Fruit fly (Drosophila melanogaster) whole organism, embryonic: ENCODE measurements around the gene Pex7.

Experiments used
- Aef1 ChIP-seq: fragments of 200-800 bp; sonication (Bioruptor generic); IDR thresholded peaks from 3 replicates; pipeline ENCODE4 v1.3.6; 2022; ENCODE audit warnings: missing biosample characterization, missing genetic modification characterization
- Atf-2 ChIP-seq: fragments of 200-800 bp; sonication (Bioruptor generic); optimal IDR thresholded peaks from 2 replicates; lab custom pipeline; 2016; ENCODE audit warnings: missing biosample characterization, missing genetic modification characterization
- Awh ChIP-seq: fragments of 200-800 bp; sonication (Bioruptor generic); IDR thresholded peaks from 2 replicates; pipeline ENCODE4, ENCODE4 v1.3.6; 2022; ENCODE audit warnings: missing biosample characterization, missing genetic modification characterization
- BEAF-32 ChIP-seq: fragments of 200-800 bp; sonication (Bioruptor generic); optimal IDR thresholded peaks from 3 replicates; lab custom pipeline; 2017; ENCODE audit warnings: missing biosample characterization, missing genetic modification characterization, mild to moderate bottlenecking, moderate library complexity, missing genetic modification reagents
- Bdp1 ChIP-seq: fragments of 200-800 bp; sonication (Bioruptor generic); optimal IDR thresholded peaks from 3 replicates; lab custom pipeline; 2016; ENCODE audit warnings: missing biosample characterization, missing genetic modification characterization
- CG10267 ChIP-seq: fragments of 200-800 bp; sonication (Bioruptor generic); optimal IDR thresholded peaks from 2 replicates; lab custom pipeline; 2018; ENCODE audit warnings: missing biosample characterization, mild to moderate bottlenecking, missing genetic modification characterization, moderate library complexity
- CG11695 ChIP-seq: fragments of 200-800 bp; sonication (Bioruptor generic); IDR thresholded peaks from 3 replicates; pipeline ENCODE4 v1.3.6; 2022; ENCODE audit warnings: missing biosample characterization, missing genetic modification characterization
- CG11723 ChIP-seq: fragments of 200-800 bp; sonication (Bioruptor generic); optimal IDR thresholded peaks from 2 replicates; lab custom pipeline; 2017; ENCODE audit warnings: missing biosample characterization, mild to moderate bottlenecking, missing genetic modification characterization
- CG12942 ChIP-seq: fragments of 200-800 bp; sonication (Bioruptor generic); optimal IDR thresholded peaks from 3 replicates; lab custom pipeline; 2016; ENCODE audit warnings: missing biosample characterization, missing genetic modification characterization
- CG14050 ChIP-seq: fragments of 200-800 bp; sonication (Bioruptor generic); IDR thresholded peaks from 3 replicates; pipeline ENCODE4 v1.3.6; 2022; ENCODE audit warnings: missing biosample characterization, missing genetic modification characterization
- CG14710 ChIP-seq: fragments of 200-800 bp; sonication (Bioruptor generic); optimal IDR thresholded peaks from 3 replicates; lab custom pipeline; 2019; ENCODE audit warnings: missing biosample characterization, mild to moderate bottlenecking, missing genetic modification characterization, moderate library complexity
- CG1529 ChIP-seq: fragments of 200-800 bp; sonication (Bioruptor generic); optimal IDR thresholded peaks from 3 replicates; lab custom pipeline; 2018; ENCODE audit warnings: missing biosample characterization, missing genetic modification characterization
- CG15696 ChIP-seq: fragments of 200-800 bp; sonication (Bioruptor generic); optimal IDR thresholded peaks from 2 replicates; lab custom pipeline; 2019; ENCODE audit warnings: missing biosample characterization, mild to moderate bottlenecking, missing genetic modification characterization, moderate library complexity
- CG17802 ChIP-seq: fragments of 200-800 bp; sonication (Bioruptor generic); optimal IDR thresholded peaks from 2 replicates; lab custom pipeline; 2018; ENCODE audit warnings: missing biosample characterization, mild to moderate bottlenecking, missing genetic modification characterization, moderate library complexity
- CG2116 ChIP-seq: fragments of 200-800 bp; sonication (Bioruptor generic); optimal IDR thresholded peaks from 3 replicates; lab custom pipeline; 2018; ENCODE audit warnings: missing biosample characterization, mild to moderate bottlenecking, missing genetic modification characterization
- CG2120 ChIP-seq: fragments of 200-800 bp; sonication (Bioruptor generic); optimal IDR thresholded peaks from 3 replicates; lab custom pipeline; 2016; ENCODE audit warnings: missing biosample characterization, missing genetic modification characterization
- CG2129 ChIP-seq: fragments of 200-800 bp; sonication (Bioruptor generic); IDR thresholded peaks from 2 replicates; pipeline ENCODE4 v1.3.6; 2022; ENCODE audit warnings: missing biosample characterization, missing genetic modification characterization; ENCODE audit not compliant: partially characterized antibody
- CG31441 ChIP-seq: fragments of 200-800 bp; sonication (Bioruptor generic); IDR thresholded peaks from 2 replicates; pipeline ENCODE4 v1.3.6; 2022; ENCODE audit warnings: missing biosample characterization, missing genetic modification characterization
- CG33557 ChIP-seq: fragments of 200-800 bp; sonication (Bioruptor generic); optimal IDR thresholded peaks from 2 replicates; lab custom pipeline; 2019; ENCODE audit warnings: missing biosample characterization, mild to moderate bottlenecking, missing genetic modification characterization, moderate library complexity
- CG3407 ChIP-seq: fragments of 200-800 bp; sonication (Bioruptor generic); optimal IDR thresholded peaks from 2 replicates; lab custom pipeline; 2018; ENCODE audit warnings: missing biosample characterization, mild to moderate bottlenecking, missing genetic modification characterization
- CG34422 ChIP-seq: fragments of 200-800 bp; sonication (Bioruptor generic); IDR thresholded peaks from 3 replicates; pipeline ENCODE4 v1.3.6; 2022; ENCODE audit warnings: missing biosample characterization, missing genetic modification characterization
- CG5245 ChIP-seq: fragments of 200-800 bp; sonication (Bioruptor generic); optimal IDR thresholded peaks from 3 replicates; lab custom pipeline; 2016; ENCODE audit warnings: missing biosample characterization, missing genetic modification characterization
- CG6765 ChIP-seq: fragments of 200-800 bp; sonication (Bioruptor generic); optimal IDR thresholded peaks from 3 replicates; lab custom pipeline; 2017; ENCODE audit warnings: missing biosample characterization, mild to moderate bottlenecking, missing genetic modification characterization
- CG8388 ChIP-seq: fragments of 200-800 bp; sonication (Bioruptor generic); optimal IDR thresholded peaks from 2 replicates; lab custom pipeline; 2019; ENCODE audit warnings: missing biosample characterization, mild to moderate bottlenecking, missing genetic modification characterization, moderate library complexity
- CHES-1-like ChIP-seq: fragments of 200-800 bp; sonication (Bioruptor generic); optimal IDR thresholded peaks from 2 replicates; lab custom pipeline; 2016; ENCODE audit warnings: missing biosample characterization, missing genetic modification characterization
- D19A ChIP-seq: fragments of 200-800 bp; optimal IDR thresholded peaks from 3 replicates; lab custom pipeline; 2019; ENCODE audit warnings: missing biosample characterization, mild to moderate bottlenecking, missing genetic modification characterization, moderate library complexity
- Fer2 ChIP-seq: fragments of 200-800 bp; sonication (Bioruptor generic); optimal IDR thresholded peaks from 2 replicates; lab custom pipeline; 2018; ENCODE audit warnings: missing biosample characterization, mild to moderate bottlenecking, missing genetic modification characterization, moderate library complexity
- Gsc ChIP-seq: fragments of 200-800 bp; sonication (Bioruptor generic); IDR thresholded peaks from 2 replicates; pipeline ENCODE4 v1.3.6; 2022; ENCODE audit warnings: missing biosample characterization, missing genetic modification characterization
- H15 ChIP-seq: fragments of 200-800 bp; sonication (Bioruptor generic); IDR thresholded peaks from 3 replicates; pipeline ENCODE4 v1.3.6; 2022; ENCODE audit warnings: missing biosample characterization, missing genetic modification characterization
- MESR4 ChIP-seq: fragments of 200-800 bp; sonication (Bioruptor generic); optimal IDR thresholded peaks from 2 replicates; lab custom pipeline; 2018; ENCODE audit warnings: missing biosample characterization, mild to moderate bottlenecking, missing genetic modification characterization, moderate library complexity
- Rfx ChIP-seq: fragments of 200-800 bp; sonication (Bioruptor generic); IDR thresholded peaks from 2 replicates; pipeline ENCODE4 v1.3.6; 2022; ENCODE audit warnings: missing biosample characterization, missing genetic modification characterization
- Taf1 ChIP-seq: fragments of 200-800 bp; sonication (Bioruptor generic); IDR thresholded peaks from 2 replicates; pipeline ENCODE4 v1.3.6; 2022; ENCODE audit warnings: missing biosample characterization, missing genetic modification characterization
- ara ChIP-seq: fragments of 200-800 bp; sonication (Bioruptor generic); IDR thresholded peaks from 2 replicates; pipeline ENCODE4 v1.3.6; 2022; ENCODE audit warnings: missing biosample characterization, missing genetic modification characterization
- az2 ChIP-seq: fragments of 200-800 bp; sonication (Bioruptor generic); optimal IDR thresholded peaks from 3 replicates; lab custom pipeline; 2016; ENCODE audit warnings: missing biosample characterization, missing genetic modification characterization
- bowl ChIP-seq: fragments of 200-800 bp; sonication (Bioruptor generic); IDR thresholded peaks from 2 replicates; pipeline ENCODE4 v1.3.6; 2022; ENCODE audit warnings: missing biosample characterization, missing genetic modification characterization
- br ChIP-seq: fragments of >200 bp; optimal IDR thresholded peaks from 2 replicates; lab custom pipeline; 2017
- ewg ChIP-seq: fragments of 200-800 bp; sonication (Bioruptor generic); optimal IDR thresholded peaks from 3 replicates; lab custom pipeline; 2017; ENCODE audit warnings: mild to moderate bottlenecking, missing biosample characterization, missing genetic modification reagents, missing genetic modification characterization
- fd3F ChIP-seq: fragments of 200-800 bp; sonication (Bioruptor generic); optimal IDR thresholded peaks from 2 replicates; lab custom pipeline; 2018; ENCODE audit warnings: missing biosample characterization, mild to moderate bottlenecking, missing genetic modification characterization, moderate library complexity
- fd64A ChIP-seq: fragments of 200-800 bp; sonication (Bioruptor generic); optimal IDR thresholded peaks from 3 replicates; lab custom pipeline; 2018; ENCODE audit warnings: missing biosample characterization, mild to moderate bottlenecking, missing genetic modification characterization
- her ChIP-seq: fragments of 200-800 bp; sonication (Bioruptor generic); optimal IDR thresholded peaks from 2 replicates; lab custom pipeline; 2016; ENCODE audit warnings: missing biosample characterization, missing genetic modification characterization
- insv ChIP-seq, 2 experiments: fragments of 200-800 bp; sonication (Bioruptor generic); optimal IDR thresholded peaks; 3 replicates each; lab custom pipeline; 2016 to 2018; ENCODE audit warnings: missing biosample characterization in 2 of 2, missing genetic modification characterization in 2 of 2
- jigr1 ChIP-seq: fragments of 200-800 bp; sonication (Bioruptor generic); IDR thresholded peaks from 3 replicates; pipeline ENCODE4 v1.3.6; 2022; ENCODE audit warnings: missing biosample characterization, missing genetic modification characterization
- lab ChIP-seq: fragments of 200-800 bp; sonication (Bioruptor generic); optimal IDR thresholded peaks from 3 replicates; lab custom pipeline; 2017; ENCODE audit warnings: missing biosample characterization, missing genetic modification characterization, mild to moderate bottlenecking, moderate library complexity, missing genetic modification reagents
- pros ChIP-seq: fragments of 200-800 bp; sonication (Bioruptor generic); optimal IDR thresholded peaks from 3 replicates; lab custom pipeline; 2019; ENCODE audit warnings: missing biosample characterization, mild to moderate bottlenecking, missing genetic modification characterization, moderate library complexity
- pum ChIP-seq: fragments of 200-800 bp; sonication (Bioruptor generic); optimal IDR thresholded peaks from 2 replicates; lab custom pipeline; 2016; ENCODE audit warnings: missing biosample characterization, missing genetic modification characterization
- salm ChIP-seq: fragments of 200-800 bp; sonication (Bioruptor generic); optimal IDR thresholded peaks from 2 replicates; lab custom pipeline; 2018; ENCODE audit warnings: missing biosample characterization, mild to moderate bottlenecking, missing genetic modification characterization
- sens ChIP-seq: fragments of 200-800 bp; sonication (Bioruptor generic); peaks from one replicate; lab custom pipeline; 2016; ENCODE audit warnings: missing biosample characterization, missing genetic modification characterization
- sens-2 ChIP-seq: fragments of 200-800 bp; sonication (Bioruptor generic); IDR thresholded peaks from 2 replicates; pipeline ENCODE4 v1.3.6; 2022; ENCODE audit warnings: missing biosample characterization, missing genetic modification characterization
- sqz ChIP-seq: fragments of 200-800 bp; sonication (Bioruptor generic); optimal IDR thresholded peaks from 3 replicates; lab custom pipeline; 2018; ENCODE audit warnings: missing biosample characterization, mild to moderate bottlenecking, missing genetic modification characterization
- toy ChIP-seq: fragments of 200-800 bp; sonication (Bioruptor generic); IDR thresholded peaks from 2 replicates; pipeline ENCODE4 v1.3.6; 2022; ENCODE audit warnings: missing biosample characterization, missing genetic modification characterization
- tup ChIP-seq: fragments of 200-800 bp; sonication (Bioruptor generic); optimal IDR thresholded peaks from 2 replicates; lab custom pipeline; 2016; ENCODE audit warnings: missing biosample characterization, mild to moderate bottlenecking, missing genetic modification characterization, moderate library complexity

Pex7 gene

DNA sequence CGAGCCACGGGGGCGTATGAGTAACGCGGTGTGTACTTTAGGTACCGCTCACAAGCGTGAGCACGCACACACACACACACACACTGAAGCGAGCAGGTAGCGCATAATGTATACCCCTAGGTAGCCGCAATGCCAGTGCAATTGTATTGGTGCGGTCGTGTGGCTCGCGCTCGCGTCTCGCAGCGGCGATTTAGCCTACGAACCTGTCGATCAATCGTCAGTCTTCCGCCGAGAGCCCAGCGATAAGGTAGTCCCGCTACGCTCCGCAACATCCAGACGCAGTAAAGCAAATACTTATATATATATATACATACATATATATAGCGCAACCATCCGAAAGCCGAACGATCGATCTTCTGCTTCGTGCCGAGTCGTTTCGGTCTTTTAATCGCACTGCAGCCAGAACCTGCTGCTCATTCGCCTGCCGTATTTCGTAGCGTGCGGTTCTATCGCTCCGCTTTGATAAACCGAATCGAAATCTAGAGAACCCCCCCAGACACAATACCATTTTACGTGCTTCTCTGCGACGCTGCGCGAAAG lies 28.7 kb downstream of the Pex7 start, which contains the start of gene hry (continued):
- TF ChIP-seq H15 (GFP tag; lab: Robert Waterston, UW) (no peak), toy (GFP tag; lab: Robert Waterston, UW) (no peak), CG14050 (GFP tag; lab: Robert Waterston, UW) (no peak), br (no peak), MESR4 (GFP tag; lab: Kevin White, UChicago) (no peak), pros (GFP tag; lab: Kevin White, UChicago) (peak; percentile 43), CG3407 (peak; percentile 29), CG17802 (tag; lab: Kevin White, UChicago) (no peak), Aef1 (GFP tag; lab: Robert Waterston, UW) (no peak), CG2129 (GFP tag; lab: Robert Waterston, UW) (no peak), insv (GFP tag; optimal IDR thresholded peaks at IDR 0.05; lab: Kevin White, UChicago) (no peak), sqz (GFP tag; lab: Kevin White, UChicago) (peak; percentile 37), CG12942 (GFP tag; lab: Kevin White, UChicago) (no peak), ewg (GFP tag; lab: Kevin White, UChicago) (no peak), CG11695 (GFP tag; lab: Robert Waterston, UW) (peak; percentile 30; the same call in 2 of the 3 replicates), CG2116 (GFP tag; lab: Kevin White, UChicago) (peak; percentile 20), CG1529 (GFP tag; lab: Kevin White, UChicago) (no peak), Atf-2 (no peak), Rfx (peak; percentile 30; the same call in 1 of the 2 replicates), CG8388 (no peak), fd64A (GFP tag; lab: Kevin White, UChicago) (no peak), Awh (peak; percentile 75; the same call in 1 of the 2 replicates), tup (GFP tag; lab: Kevin White, UChicago) (peak; percentile 45), az2 (GFP tag; lab: Kevin White, UChicago) (no peak), CG10267 (tag; lab: Kevin White, UChicago) (peak; percentile 40), sens-2 (GFP tag; lab: Robert Waterston, UW) (no peak), Fer2 (tag; lab: Kevin White, UChicago) (no peak), sens (GFP tag; lab: Kevin White, UChicago) (peak; percentile 79), Taf1 (GFP tag; lab: Robert Waterston, UW) (0 out of 2 replicates have a peak, but pooled peaks have one; percentile 29), CG33557 (GFP tag; lab: Kevin White, UChicago) (peak; percentile 49), ara (GFP tag; lab: Robert Waterston, UW) (0 out of 2 replicates have a peak, but pooled peaks have one; percentile 14), fd3F (GFP tag; lab: Kevin White, UChicago) (no peak), CG15696 (peak; percentile 3), CG31441 (GFP tag; lab: Robert Waterston, UW) (no peak; the same call in 1 of the 2 replicates), Gsc (GFP tag; lab: Robert Waterston, UW) (no peak), CG6765 (GFP tag; lab: Kevin White, UChicago) (no peak), BEAF-32 (GFP tag; lab: Kevin White, UChicago) (no peak), pum (no peak), salm (tag; lab: Kevin White, UChicago) (peak; percentile 39), lab (GFP tag; lab: Kevin White, UChicago) (peak; percentile 82), bowl (GFP tag; lab: Robert Waterston, UW) (no peak; the same call in 1 of the 2 replicates), CG11723 (GFP tag; lab: Kevin White, UChicago) (peak; percentile 51), jigr1 (GFP tag; lab: Robert Waterston, UW) (no peak), D19A (tag; lab: Kevin White, UChicago) (peak; percentile 57), CG5245 (peak; percentile 92), CG34422 (GFP tag; lab: Robert Waterston, UW) (peak; percentile 55; the same call in 2 of the 3 replicates), CHES-1-like (no peak), CG14710 (tag; lab: Kevin White, UChicago) (peak; percentile 16), her (GFP tag; lab: Kevin White, UChicago) (no peak), CG2120 (GFP tag; lab: Kevin White, UChicago) (no peak), Bdp1 (GFP tag; lab: Kevin White, UChicago) (no peak)
